Fruit fly (Drosophila melanogaster) whole organism, pupa: ENCODE data around the gene Cpr72Ea.

Experiments used
- CG10348 ChIP-seq: fragments of 200-800 bp; sonication (Bioruptor generic); IDR thresholded peaks from 2 replicates; pipeline ENCODE4 v1.3.6; 2022; ENCODE audit warnings: missing biosample characterization, missing genetic modification characterization
- CG12605 ChIP-seq: fragments of 200-800 bp; sonication (Bioruptor generic); IDR thresholded peaks from 2 replicates; pipeline ENCODE4 v1.3.6; 2022; ENCODE audit warnings: missing biosample characterization, missing genetic modification characterization
- CG13204 ChIP-seq: fragments of 200-800 bp; sonication (Bioruptor generic); optimal IDR thresholded peaks from 2 replicates; lab custom pipeline; 2018; ENCODE audit warnings: missing biosample characterization, mild to moderate bottlenecking, missing genetic modification characterization, moderate library complexity
- CG14655 ChIP-seq: fragments of 200-800 bp; sonication (Bioruptor generic); optimal IDR thresholded peaks from 3 replicates; lab custom pipeline; 2017; ENCODE audit warnings: mild to moderate bottlenecking, missing biosample characterization, missing genetic modification reagents, missing genetic modification characterization
- CG15710 ChIP-seq: fragments of 200-800 bp; sonication (Bioruptor generic); optimal IDR thresholded peaks from 2 replicates; lab custom pipeline; 2018; ENCODE audit warnings: missing biosample characterization, mild to moderate bottlenecking, missing genetic modification characterization, moderate library complexity
- CG17806 ChIP-seq: fragments of 200-800 bp; sonication (Bioruptor generic); optimal IDR thresholded peaks from 2 replicates; lab custom pipeline; 2018; ENCODE audit warnings: missing biosample characterization, mild to moderate bottlenecking, missing genetic modification characterization, moderate library complexity
- CG32121 ChIP-seq: fragments of 200-800 bp; sonication (Bioruptor generic); IDR thresholded peaks from 2 replicates; pipeline ENCODE4 v1.3.6; 2022; ENCODE audit warnings: missing biosample characterization, missing genetic modification characterization
- CG34367 ChIP-seq: fragments of 200-800 bp; sonication (Bioruptor generic); optimal IDR thresholded peaks from 2 replicates; lab custom pipeline; 2018; ENCODE audit warnings: missing biosample characterization, mild to moderate bottlenecking, missing genetic modification characterization
- CG4496 ChIP-seq: fragments of 200-800 bp; sonication (Bioruptor generic); IDR thresholded peaks from 3 replicates; pipeline ENCODE4 v1.3.6; 2022; ENCODE audit warnings: missing biosample characterization, missing genetic modification characterization
- CG8159 ChIP-seq: fragments of 200-800 bp; sonication (Bioruptor generic); optimal IDR thresholded peaks from 3 replicates; lab custom pipeline; 2018; ENCODE audit warnings: missing biosample characterization, mild to moderate bottlenecking, missing genetic modification characterization, moderate library complexity
- CG8301 ChIP-seq: fragments of 200-800 bp; sonication (Bioruptor generic); optimal IDR thresholded peaks from 2 replicates; lab custom pipeline; 2018; ENCODE audit warnings: missing biosample characterization, mild to moderate bottlenecking, missing genetic modification characterization
- CG9948 ChIP-seq: fragments of 200-800 bp; sonication (Bioruptor generic); optimal IDR thresholded peaks from 2 replicates; lab custom pipeline; 2018; ENCODE audit warnings: missing biosample characterization, mild to moderate bottlenecking, missing genetic modification characterization, moderate library complexity
- D1 ChIP-seq: fragments of 200-800 bp; sonication (Bioruptor generic); optimal IDR thresholded peaks from 2 replicates; lab custom pipeline; 2018; ENCODE audit warnings: missing biosample characterization, mild to moderate bottlenecking, missing genetic modification characterization, moderate library complexity
- EcR ChIP-seq: fragments of 200-800 bp; sonication (Bioruptor generic); optimal IDR thresholded peaks from 3 replicates; lab custom pipeline; 2019; ENCODE audit warnings: missing biosample characterization, missing genetic modification characterization, mild to moderate bottlenecking, moderate library complexity, missing genetic modification reagents
- Ets98B ChIP-seq: fragments of 200-800 bp; sonication (Bioruptor generic); IDR thresholded peaks from 2 replicates; pipeline ENCODE4 v1.3.6; 2022; ENCODE audit warnings: missing biosample characterization, missing genetic modification characterization
- Pif1A ChIP-seq: fragments of 200-800 bp; sonication (Bioruptor generic); optimal IDR thresholded peaks from 3 replicates; lab custom pipeline; 2016; ENCODE audit warnings: missing biosample characterization, missing genetic modification characterization
- Pif1B ChIP-seq: fragments of 200-800 bp; sonication (Bioruptor generic); optimal IDR thresholded peaks from 3 replicates; lab custom pipeline; 2016; ENCODE audit warnings: missing biosample characterization, missing genetic modification characterization
- Snoo ChIP-seq: fragments of 200-800 bp; sonication (Bioruptor generic); optimal IDR thresholded peaks from 3 replicates; lab custom pipeline; 2017; ENCODE audit warnings: missing biosample characterization, mild to moderate bottlenecking, missing genetic modification characterization, inconsistent platforms
- fd96Ca ChIP-seq: fragments of 200-800 bp; sonication (Bioruptor generic); IDR thresholded peaks from 3 replicates; pipeline ENCODE4 v1.3.6; 2022; ENCODE audit warnings: missing biosample characterization, missing genetic modification characterization
- gl ChIP-seq: fragments of 200-800 bp; sonication (Bioruptor generic); optimal IDR thresholded peaks from 2 replicates; lab custom pipeline; 2018; ENCODE audit warnings: missing biosample characterization, mild to moderate bottlenecking, missing genetic modification characterization
- rn ChIP-seq: fragments of 200-800 bp; sonication (Bioruptor generic); IDR thresholded peaks from 2 replicates; pipeline ENCODE4 v1.3.6; 2022; ENCODE audit warnings: missing biosample characterization, missing genetic modification characterization

Gene Cpr72Ea

dm6 chr3L:16364182-16364581, 1.8 kb downstream of the Cpr72Ea start:
- TF ChIP-seq CG32121 (GFP tag; lab: Robert Waterston, UW) (0 out of 2 replicates have a peak, but pooled peaks have one; percentile 24), CG15710 (tag; lab: Kevin White, UChicago) (peak; percentile 90), EcR (GFP tag; lab: Kevin White, UChicago) (peak; percentile 96), Ets98B (GFP tag; lab: Robert Waterston, UW) (no peak), CG9948 (tag; lab: Kevin White, UChicago) (peak; percentile 87), CG10348 (no peak), rn (GFP tag; lab: Robert Waterston, UW) (no peak), CG14655 (GFP tag; lab: Kevin White, UChicago) (peak; percentile 85), CG13204 (GFP tag; lab: Kevin White, UChicago) (no peak), gl (tag; lab: Kevin White, UChicago) (peak; percentile 76), Pif1A (GFP tag; lab: Kevin White, UChicago) (peak; percentile 81), Snoo (tag; lab: Kevin White, UChicago) (peak; percentile 81), CG17806 (tag; lab: Kevin White, UChicago) (peak; percentile 90), CG8301 (tag; lab: Kevin White, UChicago) (peak; percentile 75), CG34367 (tag; lab: Kevin White, UChicago) (peak; percentile 85), fd96Ca (GFP tag; lab: Robert Waterston, UW) (no peak), CG8159 (tag; lab: Kevin White, UChicago) (peak; percentile 92), CG4496 (GFP tag; lab: Robert Waterston, UW) (0 out of 3 replicates have a peak, but pooled peaks have one; percentile 21), Pif1B (peak; percentile 86), D1 (tag; lab: Kevin White, UChicago) (peak; percentile 85), CG12605 (peak; percentile 44; the same call in 1 of the 2 replicates)
- TF ChIP-seq, all 21 proteins: peak for 16

- no peak for TF ChIP-seq CG17806 (tag; lab: Kevin White, UChicago)
- TF ChIP-seq D1 (tag; lab: Kevin White, UChicago), result no peak
- TF ChIP-seq Snoo (tag; lab: Kevin White, UChicago), result no peak
- TF ChIP-seq CG12605, result no peak
- no peak for TF ChIP-seq CG34367 (tag; lab: Kevin White, UChicago)
- no peak for TF ChIP-seq CG32121 (GFP tag; lab: Robert Waterston, UW)
- no peak for TF ChIP-seq EcR (GFP tag; lab: Kevin White, UChicago)
- TF ChIP-seq Pif1B, result no peak
- TF ChIP-seq CG15710 (tag; lab: Kevin White, UChicago), result no peak
- no peak for TF ChIP-seq gl (tag; lab: Kevin White, UChicago)
- no peak for TF ChIP-seq CG9948 (tag; lab: Kevin White, UChicago)
- no peak for TF ChIP-seq CG10348
- no peak for TF ChIP-seq CG14655 (GFP tag; lab: Kevin White, UChicago)
- TF ChIP-seq rn (GFP tag; lab: Robert Waterston, UW), result no peak
- TF ChIP-seq CG8301 (tag; lab: Kevin White, UChicago), result no peak
- TF ChIP-seq CG13204 (GFP tag; lab: Kevin White, UChicago), result no peak
- no peak for TF ChIP-seq fd96Ca (GFP tag; lab: Robert Waterston, UW)
Observed at dm6 chr3L:16364599-16364998, 2.2 kb downstream of the Cpr72Ea start, which contains the start of gene Cpr72Eb. Cpr72Eb (plus strand) TSS chr3L:16364899.

dm6 chr3L:16367240-16367639, 4.8 kb downstream of the Cpr72Ea start, which contains the start of gene Cpr72Ec:
Cpr72Ec (minus strand) TSS chr3L:16367340.
- no peak for TF ChIP-seq CG15710 (tag; lab: Kevin White, UChicago)
- no peak for TF ChIP-seq gl (tag; lab: Kevin White, UChicago)
- no peak for TF ChIP-seq Ets98B (GFP tag; lab: Robert Waterston, UW)
- no peak for TF ChIP-seq CG34367 (tag; lab: Kevin White, UChicago)
- no peak for TF ChIP-seq CG14655 (GFP tag; lab: Kevin White, UChicago)
- no peak for TF ChIP-seq Snoo (tag; lab: Kevin White, UChicago)
- no peak for TF ChIP-seq CG9948 (tag; lab: Kevin White, UChicago)
- no peak for TF ChIP-seq CG12605
- TF ChIP-seq EcR (GFP tag; lab: Kevin White, UChicago), result no peak
- TF ChIP-seq CG32121 (GFP tag; lab: Robert Waterston, UW), result no peak
- TF ChIP-seq rn (GFP tag; lab: Robert Waterston, UW), result no peak
- no peak for TF ChIP-seq Pif1B
- no peak for TF ChIP-seq fd96Ca (GFP tag; lab: Robert Waterston, UW)
- TF ChIP-seq CG17806 (tag; lab: Kevin White, UChicago), result no peak
- no peak for TF ChIP-seq D1 (tag; lab: Kevin White, UChicago)
- TF ChIP-seq CG13204 (GFP tag; lab: Kevin White, UChicago), result no peak
- TF ChIP-seq CG8301 (tag; lab: Kevin White, UChicago), result no peak
- no peak for TF ChIP-seq CG8159 (tag; lab: Kevin White, UChicago)
- no peak for TF ChIP-seq CG10348
- TF ChIP-seq Pif1A (GFP tag; lab: Kevin White, UChicago), result no peak

- TF ChIP-seq D1 (tag; lab: Kevin White, UChicago) (no peak), EcR (GFP tag; lab: Kevin White, UChicago) (peak; percentile 7)
Observed at dm6 chr3L:16368199-16368598, 5.8 kb downstream of the Cpr72Ea start, which contains the start of gene CG4842. CG4842 (plus strand) TSS chr3L:16368389.

dm6 chr3L:16369526-16369925, 7.1 kb downstream of the Cpr72Ea start, which contains the start of gene CG18814:
CG18814 (plus strand) TSS chr3L:16369826.
- no peak for TF ChIP-seq CG8301 (tag; lab: Kevin White, UChicago)
